Fruit fly (Drosophila melanogaster) Kc167 (cell line): ENCODE data around the gene CG31100.

Experiments
- Myc ChIP-seq: fragments of >200 bp; optimal IDR thresholded peaks from 2 replicates; lab custom pipeline; 2017; ENCODE audit warnings: missing external identifiers
- Sin3A ChIP-seq: fragments of >200 bp; optimal IDR thresholded peaks from 2 replicates; lab custom pipeline; 2018; ENCODE audit warnings: missing external identifiers
- h ChIP-seq: fragments of >200 bp; optimal IDR thresholded peaks from 3 replicates; lab custom pipeline; 2018; ENCODE audit warnings: missing external identifiers
- insv ChIP-seq: fragments of >200 bp; optimal IDR thresholded peaks from 3 replicates; lab custom pipeline; 2018; ENCODE audit warnings: missing external identifiers
- psq ChIP-seq: fragments of >200 bp; optimal IDR thresholded peaks from 2 replicates; lab custom pipeline; 2017; ENCODE audit warnings: missing external identifiers
- ttk ChIP-seq: sonication (Bioruptor generic); optimal IDR thresholded peaks from 2 replicates; lab custom pipeline; 2017; ENCODE audit warnings: missing external identifiers

The CG31100 gene

DNA sequence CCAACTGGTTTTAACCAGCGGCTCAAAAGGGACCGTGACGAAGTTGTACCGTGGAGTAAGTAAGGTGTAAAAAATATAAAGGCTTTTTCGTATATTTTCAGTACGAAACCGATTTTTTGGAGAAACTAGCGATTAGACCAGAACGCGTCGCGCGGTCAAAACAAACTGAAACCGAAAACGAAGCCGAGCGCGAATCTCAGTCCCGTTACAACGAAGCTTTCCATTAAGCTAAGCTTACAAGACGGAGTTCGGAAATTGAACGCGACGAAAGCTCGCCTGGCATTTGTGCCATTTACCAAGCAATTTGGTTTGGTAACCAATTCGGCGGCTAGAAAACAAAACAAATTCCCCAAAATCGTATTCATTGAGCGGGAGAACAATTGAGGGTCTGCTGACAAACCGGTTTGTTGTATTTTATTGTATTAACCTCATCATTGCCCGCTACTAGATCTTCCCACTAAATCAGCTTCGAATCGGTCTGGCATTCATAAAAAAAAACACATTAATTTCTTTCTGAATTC, 1.7 kb downstream of the CG31100 start:
- TF ChIP-seq ttk (lab: Kevin White, UChicago) = no peak
- TF ChIP-seq h (lab: Kevin White, UChicago) = no peak
- no peak for TF ChIP-seq insv
- no peak for TF ChIP-seq Myc
- TF ChIP-seq Sin3A (lab: Kevin White, UChicago) = no peak
- no peak for TF ChIP-seq psq (lab: Kevin White, UChicago)

DNA sequence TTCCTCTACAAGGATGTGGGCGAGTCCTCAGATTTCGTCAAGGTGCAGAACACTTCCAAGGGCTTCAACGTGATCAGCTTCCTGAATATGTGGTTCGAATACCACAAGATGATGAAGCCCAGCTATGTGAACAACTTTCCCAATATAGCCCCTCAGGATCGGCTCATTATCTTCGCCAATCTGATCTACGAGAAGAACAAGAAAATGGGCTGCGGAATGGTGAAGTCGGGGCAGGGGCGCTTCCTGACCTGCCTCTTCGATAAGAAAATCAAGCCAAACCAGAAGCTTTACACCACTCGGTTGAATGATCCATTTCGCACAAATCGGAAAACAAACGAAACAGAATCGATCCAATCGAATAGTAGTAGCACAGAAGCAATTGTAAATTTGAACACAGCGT, 5.2 kb downstream of the CG31100 start:
- TF ChIP-seq Sin3A (lab: Kevin White, UChicago) (no peak), psq (lab: Kevin White, UChicago) (no peak), h (lab: Kevin White, UChicago) (no peak), Myc (no peak), insv (no peak), ttk (lab: Kevin White, UChicago) (no peak)

dm6 chr3R:8997397-8997796, 6.1 kb downstream of the CG31100 start, which contains the start of gene CG11977:
Gene CG11977 (plus strand): TSS chr3R:8997697.
- TF ChIP-seq Myc = no peak
- no peak for TF ChIP-seq ttk (lab: Kevin White, UChicago)
- no peak for TF ChIP-seq psq (lab: Kevin White, UChicago)
- TF ChIP-seq h (lab: Kevin White, UChicago) = no peak
- TF ChIP-seq insv = no peak
- TF ChIP-seq Sin3A (lab: Kevin White, UChicago) = no peak

dm6 chr3R:8992928-8993579, 10.4 kb downstream of the CG31100 start, which contains the start of gene CG11975:
Gene CG11975 (plus strand): TSS chr3R:8993253.
- TF ChIP-seq insv (no peak), psq (lab: Kevin White, UChicago) (no peak)

dm6 chr3R:8984602-8985074, 18.8 kb downstream of the CG31100 start, which contains the start of gene CG11970:
Gene CG11970 (plus strand): TSS chr3R:8984718.
- TF ChIP-seq Sin3A (lab: Kevin White, UChicago) = no peak
- no peak for TF ChIP-seq ttk (lab: Kevin White, UChicago)
- no peak for TF ChIP-seq psq (lab: Kevin White, UChicago)
- no peak for TF ChIP-seq insv
- TF ChIP-seq h (lab: Kevin White, UChicago) = no peak
- TF ChIP-seq Myc = no peak

dm6 chr3R:8984141-8984540, 19.3 kb downstream of the CG31100 start, which contains the start of gene RagA-B:
Gene RagA-B (minus strand): TSS chr3R:8984315.
- TF ChIP-seq insv = no peak
- no peak for TF ChIP-seq Sin3A (lab: Kevin White, UChicago)
- no peak for TF ChIP-seq ttk (lab: Kevin White, UChicago)

DNA sequence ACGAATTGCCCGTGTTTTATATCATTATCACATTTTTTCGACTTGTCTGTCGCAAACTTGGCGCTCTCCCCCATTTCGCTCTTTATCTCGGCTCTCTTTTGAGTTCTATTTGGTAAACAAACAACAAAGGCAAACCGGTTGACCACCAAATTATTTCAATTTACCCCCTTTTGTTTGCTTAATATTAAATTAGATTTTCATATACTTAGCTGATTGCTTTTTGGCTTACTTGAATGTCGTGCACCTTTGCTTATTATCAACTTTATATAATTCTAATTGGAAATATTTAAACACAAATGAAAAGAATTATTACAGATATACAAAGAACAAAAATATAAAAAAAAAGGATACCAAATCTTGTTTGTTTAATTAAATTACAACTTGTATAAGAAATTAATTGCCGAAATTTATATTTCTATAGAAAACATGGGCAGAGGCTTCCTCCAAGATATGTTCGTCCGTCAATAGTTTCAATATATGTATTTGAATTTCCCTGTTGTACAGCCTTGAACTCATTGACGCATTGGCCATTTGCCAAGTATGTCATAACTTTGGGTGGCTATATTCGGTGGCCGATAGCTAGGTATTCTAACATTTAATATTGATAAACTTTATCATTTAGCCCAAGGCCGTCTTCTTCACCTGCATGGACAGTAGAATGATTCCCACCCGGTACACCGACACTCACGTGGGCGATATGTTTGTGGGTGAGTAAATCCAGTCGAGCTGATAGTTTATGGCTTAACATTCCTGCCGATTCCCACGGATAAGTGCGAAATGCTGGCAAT, 22.0 kb downstream of the CG31100 start:
- TF ChIP-seq psq (lab: Kevin White, UChicago) (no peak), insv (no peak)

- TF ChIP-seq h (lab: Kevin White, UChicago) (no peak), psq (lab: Kevin White, UChicago) (no peak), Myc (no peak), Sin3A (lab: Kevin White, UChicago) (no peak), ttk (lab: Kevin White, UChicago) (no peak), insv (no peak)
Observed at dm6 chr3R:8980776-8981165, 22.7 kb downstream of the CG31100 start, which contains the start of gene CAHbeta. Gene CAHbeta (plus strand): TSS chr3R:8980860.

dm6 chr3R:8979850-8980775, 23.3 kb downstream of the CG31100 start:
- TF ChIP-seq Myc = no peak
- no peak for TF ChIP-seq insv
- no peak for TF ChIP-seq Sin3A (lab: Kevin White, UChicago)
- TF ChIP-seq psq (lab: Kevin White, UChicago) = no peak
- TF ChIP-seq h (lab: Kevin White, UChicago) = no peak
- no peak for TF ChIP-seq ttk (lab: Kevin White, UChicago)

DNA sequence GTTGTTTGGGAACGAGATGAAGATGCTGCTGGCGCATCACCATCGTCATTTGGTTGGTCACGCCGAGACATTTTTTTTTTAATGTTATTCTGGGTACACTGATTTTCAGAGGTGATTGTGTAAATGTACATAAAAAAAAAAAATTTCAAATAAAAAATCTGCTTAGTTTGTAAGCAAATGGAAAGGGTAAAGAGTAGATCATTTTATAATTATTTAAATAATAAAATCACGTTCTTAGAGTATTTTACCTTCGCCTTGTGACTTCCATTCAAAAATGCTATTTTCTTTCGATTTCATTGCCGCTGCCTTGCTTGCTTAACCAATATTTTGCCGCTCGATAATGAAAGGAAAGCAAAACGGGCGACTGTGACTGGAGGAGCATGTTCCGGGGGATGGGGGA, 24.7 kb downstream of the CG31100 start:
- TF ChIP-seq h (lab: Kevin White, UChicago) (no peak), ttk (lab: Kevin White, UChicago) (no peak), psq (lab: Kevin White, UChicago) (no peak), Sin3A (lab: Kevin White, UChicago) (no peak), insv (no peak), Myc (no peak)

DNA sequence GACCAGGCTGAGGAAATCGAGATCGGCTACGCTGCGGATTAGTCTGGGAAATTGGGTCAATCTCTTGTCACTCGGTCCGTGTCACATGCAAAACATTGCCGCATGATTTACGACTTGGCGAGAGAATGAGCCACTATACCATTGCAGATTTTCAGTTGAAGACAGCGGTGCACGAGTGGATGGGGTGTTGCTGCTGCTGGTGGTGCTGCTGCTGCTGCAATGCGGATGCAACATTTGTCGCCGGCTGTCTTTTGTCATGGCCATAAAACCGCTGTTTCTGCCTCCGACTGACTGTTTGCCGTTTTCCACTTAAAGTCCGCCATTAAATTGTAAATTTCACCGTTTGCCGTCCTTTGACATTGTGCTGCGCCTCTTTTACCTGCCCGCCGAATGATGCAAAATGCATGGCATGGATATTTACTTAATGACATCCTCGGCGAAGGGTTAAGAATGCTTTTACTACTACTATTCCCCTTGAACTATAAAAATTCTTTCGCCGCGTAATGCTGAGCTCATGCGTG, 27.3 kb downstream of the CG31100 start:
- TF ChIP-seq ttk (lab: Kevin White, UChicago) = no peak
- no peak for TF ChIP-seq Sin3A (lab: Kevin White, UChicago)
- no peak for TF ChIP-seq h (lab: Kevin White, UChicago)
- no peak for TF ChIP-seq insv
- no peak for TF ChIP-seq psq (lab: Kevin White, UChicago)
- no peak for TF ChIP-seq Myc
